Worm (Caenorhabditis elegans) whole organism, L3 larva: ENCODE measurements around the gene paqr-3.

Experiments used
- ZK546.5 ChIP-seq: sonication (generic microtip); optimal IDR thresholded peaks from 2 replicates; lab custom pipeline; 2017; ENCODE audit warnings: missing biosample characterization, missing genetic modification characterization
- aly-2 ChIP-seq: fragments of 150-350 bp; optimal IDR thresholded peaks from 2 replicates; lab custom pipeline; 2014; ENCODE audit warnings: missing biosample characterization, missing genetic modification characterization
- ceh-82 ChIP-seq: fragments of 150-350 bp; optimal IDR thresholded peaks from 2 replicates; lab custom pipeline; 2014; ENCODE audit warnings: missing biosample characterization, missing genetic modification characterization
- jun-1 ChIP-seq: fragments of 150-350 bp; optimal IDR thresholded peaks from 2 replicates; lab custom pipeline; 2014; ENCODE audit warnings: missing biosample characterization, missing genetic modification reagents, missing genetic modification characterization
- mdl-1 ChIP-seq: fragments of 150-350 bp; optimal IDR thresholded peaks from 2 replicates; lab custom pipeline; 2014; ENCODE audit warnings: missing biosample characterization, missing genetic modification characterization
- nhr-11 ChIP-seq: fragments of 150-350 bp; optimal IDR thresholded peaks from 2 replicates; lab custom pipeline; 2014; ENCODE audit warnings: missing biosample characterization, missing genetic modification characterization
- ztf-11 ChIP-seq: fragments of 150-350 bp; optimal IDR thresholded peaks from 2 replicates; lab custom pipeline; 2014; ENCODE audit warnings: missing biosample characterization, missing genetic modification characterization

- TF ChIP-seq aly-2 (tag; lab: Kevin White, UChicago) (no peak), ceh-82 (no peak), ZK546.5 (no peak), jun-1 (no peak), nhr-11 (tag; lab: Kevin White, UChicago) (no peak), ztf-11 (no peak), mdl-1 (tag; lab: Kevin White, UChicago) (no peak)
These were observed 711 bp upstream of the paqr-3 start for ce11 chrIV:14384194-14384593.
